Fruit fly (Drosophila melanogaster) whole organism, embryonic: ENCODE results near the gene tomb.

Experiments
- Adf1 ChIP-seq: fragments of 200-800 bp; sonication (Bioruptor generic); IDR thresholded peaks from 2 replicates; pipeline ENCODE4 v1.3.6; 2022; ENCODE audit warnings: missing biosample characterization, missing genetic modification characterization
- BEAF-32 ChIP-seq: fragments of 200-800 bp; sonication (Bioruptor generic); optimal IDR thresholded peaks from 3 replicates; lab custom pipeline; 2017; ENCODE audit warnings: missing biosample characterization, missing genetic modification characterization, mild to moderate bottlenecking, moderate library complexity, missing genetic modification reagents
- Bgb ChIP-seq: fragments of 200-800 bp; sonication (Bioruptor generic); IDR thresholded peaks from 2 replicates; pipeline ENCODE4 v1.3.6; 2022; ENCODE audit warnings: missing biosample characterization, missing genetic modification characterization; ENCODE audit not compliant: partially characterized antibody
- Bteb2 ChIP-seq: fragments of 200-800 bp; sonication (Bioruptor generic); optimal IDR thresholded peaks from 2 replicates; lab custom pipeline; 2016; ENCODE audit warnings: missing biosample characterization, missing genetic modification characterization
- CG11398 ChIP-seq: fragments of 200-800 bp; sonication (Bioruptor generic); optimal IDR thresholded peaks from 2 replicates; lab custom pipeline; 2016; ENCODE audit warnings: missing biosample characterization, missing genetic modification characterization
- CG12391 ChIP-seq: fragments of 200-800 bp; sonication (Bioruptor generic); optimal IDR thresholded peaks from 3 replicates; lab custom pipeline; 2018; ENCODE audit warnings: missing biosample characterization, mild to moderate bottlenecking, missing genetic modification characterization, moderate library complexity
- CG13296 ChIP-seq: fragments of 200-800 bp; sonication (Bioruptor generic); optimal IDR thresholded peaks from 3 replicates; lab custom pipeline; 2018; ENCODE audit warnings: missing biosample characterization, mild to moderate bottlenecking, missing genetic modification characterization
- CG13775 ChIP-seq: fragments of 200-800 bp; sonication (Bioruptor generic); optimal IDR thresholded peaks from 3 replicates; lab custom pipeline; 2017; ENCODE audit warnings: missing biosample characterization, mild to moderate bottlenecking, missing genetic modification characterization
- CG14050 ChIP-seq: fragments of 200-800 bp; sonication (Bioruptor generic); IDR thresholded peaks from 3 replicates; pipeline ENCODE4 v1.3.6; 2022; ENCODE audit warnings: missing biosample characterization, missing genetic modification characterization
- CG15479 ChIP-seq: fragments of 200-800 bp; sonication (Bioruptor generic); optimal IDR thresholded peaks from 3 replicates; lab custom pipeline; 2019; ENCODE audit warnings: missing biosample characterization, mild to moderate bottlenecking, missing genetic modification characterization, moderate library complexity
- CG15696 ChIP-seq: fragments of 200-800 bp; sonication (Bioruptor generic); optimal IDR thresholded peaks from 2 replicates; lab custom pipeline; 2019; ENCODE audit warnings: missing biosample characterization, mild to moderate bottlenecking, missing genetic modification characterization, moderate library complexity
- CG18764 ChIP-seq: fragments of 200-800 bp; sonication (Bioruptor generic); optimal IDR thresholded peaks from 3 replicates; lab custom pipeline; 2016; ENCODE audit warnings: missing biosample characterization, missing genetic modification characterization
- CG31388 ChIP-seq: fragments of 200-800 bp; sonication (Bioruptor generic); optimal IDR thresholded peaks from 2 replicates; lab custom pipeline; 2016; ENCODE audit warnings: missing biosample characterization, missing genetic modification characterization
- CG3163 ChIP-seq: fragments of 200-800 bp; sonication (Bioruptor generic); optimal IDR thresholded peaks from 3 replicates; lab custom pipeline; 2016; ENCODE audit warnings: missing biosample characterization, missing genetic modification characterization
- CG4360 ChIP-seq: fragments of 200-800 bp; sonication (Bioruptor generic); IDR thresholded peaks from 2 replicates; pipeline ENCODE4 v1.3.6; 2022; ENCODE audit warnings: missing biosample characterization, missing genetic modification characterization
- CG8290 ChIP-seq, 3 experiments: fragments of 200-800 bp; sonication (Bioruptor generic); optimal IDR thresholded peaks; 2 replicates each; lab custom pipeline; 2016 to 2019; ENCODE audit warnings: missing biosample characterization in 3 of 3, missing genetic modification characterization in 3 of 3, mild to moderate bottlenecking in 2 of 3, moderate library complexity in 1 of 3
- CG8924 ChIP-seq: fragments of 200-800 bp; optimal IDR thresholded peaks from 3 replicates; lab custom pipeline; 2019; ENCODE audit warnings: missing biosample characterization, mild to moderate bottlenecking, missing genetic modification characterization, moderate library complexity
- Chrac-16 ChIP-seq: fragments of 200-800 bp; sonication (Bioruptor generic); optimal IDR thresholded peaks from 3 replicates; lab custom pipeline; 2016; ENCODE audit warnings: missing biosample characterization, missing genetic modification characterization
- Dip3 ChIP-seq: fragments of 200-800 bp; sonication (Bioruptor generic); optimal IDR thresholded peaks from 3 replicates; lab custom pipeline; 2016; ENCODE audit warnings: missing biosample characterization, missing genetic modification characterization
- Hr39 ChIP-seq: fragments of >200 bp; optimal IDR thresholded peaks from 2 replicates; lab custom pipeline; 2017
- Hr78 ChIP-seq, 2 experiments: fragments of 200-800 bp in 1 of 2; fragments of >200 bp in 1 of 2; sonication (Bioruptor generic) in 1 of 2; optimal IDR thresholded peaks; 2 replicates each; lab custom pipeline; 2017 to 2019; ENCODE audit warnings: missing biosample characterization in 2 of 2, missing genetic modification characterization in 2 of 2, mild to moderate bottlenecking in 1 of 2, moderate library complexity in 1 of 2
- Mes4 ChIP-seq: fragments of 200-800 bp; sonication (Bioruptor generic); optimal IDR thresholded peaks from 2 replicates; lab custom pipeline; 2016; ENCODE audit warnings: missing biosample characterization, missing genetic modification characterization
- Myb ChIP-seq: fragments of 200-800 bp; sonication (Bioruptor generic); optimal IDR thresholded peaks from 2 replicates; lab custom pipeline; 2016; ENCODE audit warnings: missing biosample characterization, missing genetic modification characterization
- Sox100B ChIP-seq: fragments of 200-800 bp; sonication (Bioruptor generic); optimal IDR thresholded peaks from 3 replicates; lab custom pipeline; 2018; ENCODE audit warnings: missing biosample characterization, mild to moderate bottlenecking, missing genetic modification characterization
- aop ChIP-seq: fragments of 200-800 bp; sonication (Bioruptor generic); IDR thresholded peaks from 2 replicates; pipeline ENCODE4 v1.3.6; 2022; ENCODE audit warnings: missing biosample characterization, missing genetic modification characterization
- bcd ChIP-seq: fragments of 200-800 bp; sonication (Bioruptor generic); optimal IDR thresholded peaks from 2 replicates; lab custom pipeline; 2017; ENCODE audit warnings: missing biosample characterization, mild to moderate bottlenecking, missing genetic modification characterization
- br ChIP-seq: fragments of >200 bp; optimal IDR thresholded peaks from 2 replicates; lab custom pipeline; 2017
- cad ChIP-seq: fragments of >200 bp; optimal IDR thresholded peaks from 2 replicates; lab custom pipeline; 2017; ENCODE audit warnings: missing biosample characterization, missing genetic modification characterization
- chinmo ChIP-seq: fragments of 200-800 bp; sonication (Bioruptor generic); IDR thresholded peaks from 4 replicates; pipeline ENCODE4 v1.3.6; 2022; ENCODE audit warnings: missing biosample characterization, missing genetic modification characterization; ENCODE audit not compliant: partially characterized antibody
- disco-r ChIP-seq: fragments of 200-800 bp; sonication (Bioruptor generic); optimal IDR thresholded peaks from 2 replicates; lab custom pipeline; 2016; ENCODE audit warnings: missing biosample characterization, missing genetic modification characterization
- dmrt11E ChIP-seq: fragments of 200-800 bp; sonication (Bioruptor generic); optimal IDR thresholded peaks from 3 replicates; lab custom pipeline; 2018; ENCODE audit warnings: missing biosample characterization, mild to moderate bottlenecking, missing genetic modification characterization, moderate library complexity
- gfzf ChIP-seq: fragments of 200-800 bp; sonication (Bioruptor generic); optimal IDR thresholded peaks from 2 replicates; lab custom pipeline; 2016; ENCODE audit warnings: missing biosample characterization, mild to moderate bottlenecking, missing genetic modification characterization, moderate library complexity
- h ChIP-seq: fragments of >200 bp; optimal IDR thresholded peaks from 2 replicates; lab custom pipeline; 2017
- ham ChIP-seq: fragments of 200-800 bp; sonication (Bioruptor generic); IDR thresholded peaks from 2 replicates; pipeline ENCODE4 v1.3.6; 2022; ENCODE audit warnings: missing biosample characterization, missing genetic modification characterization
- hbn ChIP-seq: fragments of 200-800 bp; sonication (Bioruptor generic); IDR thresholded peaks from 2 replicates; pipeline ENCODE4 v1.3.6; 2022; ENCODE audit warnings: missing biosample characterization, missing genetic modification characterization; ENCODE audit not compliant: partially characterized antibody
- kah ChIP-seq: fragments of 200-800 bp; sonication (Bioruptor generic); optimal IDR thresholded peaks from 2 replicates; lab custom pipeline; 2018; ENCODE audit warnings: missing biosample characterization, mild to moderate bottlenecking, missing genetic modification characterization
- lab ChIP-seq: fragments of 200-800 bp; sonication (Bioruptor generic); optimal IDR thresholded peaks from 3 replicates; lab custom pipeline; 2017; ENCODE audit warnings: missing biosample characterization, missing genetic modification characterization, mild to moderate bottlenecking, moderate library complexity, missing genetic modification reagents
- lmd ChIP-seq: fragments of 200-800 bp; sonication (Bioruptor generic); IDR thresholded peaks from 2 replicates; pipeline ENCODE4 v1.3.6; 2022; ENCODE audit warnings: missing biosample characterization, missing genetic modification characterization
- mam ChIP-seq: fragments of 200-800 bp; sonication (Bioruptor generic); optimal IDR thresholded peaks from 3 replicates; lab custom pipeline; 2016; ENCODE audit warnings: missing biosample characterization, missing genetic modification characterization
- oc ChIP-seq: fragments of 200-800 bp; sonication (Bioruptor generic); optimal IDR thresholded peaks from 2 replicates; lab custom pipeline; 2018; ENCODE audit warnings: missing biosample characterization, mild to moderate bottlenecking, missing genetic modification characterization, moderate library complexity
- p53 ChIP-seq: fragments of 200-800 bp; sonication (Bioruptor generic); optimal IDR thresholded peaks from 2 replicates; lab custom pipeline; 2016; ENCODE audit warnings: missing biosample characterization, missing genetic modification characterization
- pita ChIP-seq: fragments of 200-800 bp; sonication (Bioruptor generic); optimal IDR thresholded peaks from 2 replicates; lab custom pipeline; 2017; ENCODE audit warnings: missing biosample characterization, mild to moderate bottlenecking, missing genetic modification characterization
- pros ChIP-seq: fragments of 200-800 bp; sonication (Bioruptor generic); optimal IDR thresholded peaks from 3 replicates; lab custom pipeline; 2019; ENCODE audit warnings: missing biosample characterization, mild to moderate bottlenecking, missing genetic modification characterization, moderate library complexity
- repo ChIP-seq: fragments of 200-800 bp; sonication (Bioruptor generic); optimal IDR thresholded peaks from 2 replicates; lab custom pipeline; 2016; ENCODE audit warnings: missing biosample characterization, missing genetic modification characterization
- run ChIP-seq: fragments of 200-800 bp; sonication (Bioruptor generic); optimal IDR thresholded peaks from 3 replicates; lab custom pipeline; 2018; ENCODE audit warnings: missing biosample characterization, mild to moderate bottlenecking, missing genetic modification characterization
- slbo ChIP-seq: fragments of 200-800 bp; sonication (Bioruptor generic); IDR thresholded peaks from 2 replicates; pipeline ENCODE4 v1.3.6; 2022; ENCODE audit warnings: missing biosample characterization, missing genetic modification characterization
- tgo ChIP-seq: fragments of 200-800 bp; sonication (Bioruptor generic); IDR thresholded peaks from 3 replicates; pipeline ENCODE4 v1.3.6; 2022; ENCODE audit warnings: missing biosample characterization, missing genetic modification characterization
- toy ChIP-seq: fragments of 200-800 bp; sonication (Bioruptor generic); IDR thresholded peaks from 2 replicates; pipeline ENCODE4 v1.3.6; 2022; ENCODE audit warnings: missing biosample characterization, missing genetic modification characterization
- tup ChIP-seq: fragments of 200-800 bp; sonication (Bioruptor generic); optimal IDR thresholded peaks from 2 replicates; lab custom pipeline; 2016; ENCODE audit warnings: missing biosample characterization, mild to moderate bottlenecking, missing genetic modification characterization, moderate library complexity
- wor ChIP-seq: fragments of 200-800 bp; sonication (Bioruptor generic); IDR thresholded peaks from 2 replicates; pipeline ENCODE4 v1.3.6; 2022; ENCODE audit warnings: missing biosample characterization, missing genetic modification characterization

tomb gene

dm6 chr2L:5542944-5543515 lies 6.5 kb upstream of the tomb start (continued):
- TF ChIP-seq tgo (GFP tag; lab: Robert Waterston, UW) (peak; percentile 57; the same call in 2 of the 3 replicates), dmrt11E (tag; lab: Kevin White, UChicago) (no peak), Hr39 (lab: Kevin White, UChicago) (peak; percentile 68), aop (GFP tag; lab: Robert Waterston, UW) (no peak), hbn (GFP tag; lab: Robert Waterston, UW) (no peak; the same call in 1 of the 2 replicates), CG4360 (GFP tag; lab: Robert Waterston, UW) (no peak), CG11398 (GFP tag; lab: Kevin White, UChicago) (peak; percentile 29), h (lab: Kevin White, UChicago) (no peak), gfzf (GFP tag; lab: Kevin White, UChicago) (no peak), oc (tag; lab: Kevin White, UChicago) (no peak), slbo (peak; percentile 71), wor (GFP tag; lab: Robert Waterston, UW) (no peak), Chrac-16 (GFP tag; lab: Kevin White, UChicago) (peak; percentile 20), chinmo (peak; percentile 70; the same call in 2 of the 4 replicates), CG31388 (GFP tag; lab: Kevin White, UChicago) (no peak), Bteb2 (peak; percentile 43), lmd (peak; percentile 38; the same call in 1 of the 2 replicates), pita (GFP tag; lab: Kevin White, UChicago) (no peak), mam (GFP tag; lab: Kevin White, UChicago) (peak; percentile 64), Adf1 (peak; percentile 75), CG8924 (tag; lab: Kevin White, UChicago) (peak; percentile 43), br (lab: Kevin White, UChicago) (no peak), cad (GFP tag; lab: Kevin White, UChicago) (no peak), BEAF-32 (no peak), CG14050 (GFP tag; lab: Robert Waterston, UW) (no peak; the same call in 2 of the 3 replicates), run (no peak), CG8290 (GFP tag; optimal IDR thresholded peaks at IDR 0.05; lab: Kevin White, UChicago) (no peak), CG8290 (tag; optimal IDR thresholded peaks at IDR 0.05; lab: Kevin White, UChicago) (no peak), Hr78 (GFP tag; optimal IDR thresholded peaks at IDR 0.05; lab: Kevin White, UChicago) (peak in 1 of 2 experiments; percentile 34), toy (GFP tag; lab: Robert Waterston, UW) (0 out of 2 replicates have a peak, but pooled peaks have one; percentile 39), repo (GFP tag; lab: Kevin White, UChicago) (no peak), CG18764 (no peak), pros (GFP tag; lab: Kevin White, UChicago) (no peak), lab (GFP tag; lab: Kevin White, UChicago) (no peak), ham (no peak), kah (GFP tag; lab: Kevin White, UChicago) (no peak), Dip3 (GFP tag; lab: Kevin White, UChicago) (peak; percentile 0), CG15479 (GFP tag; lab: Kevin White, UChicago) (peak; percentile 9), disco-r (GFP tag; lab: Kevin White, UChicago) (no peak), CG13296 (GFP tag; lab: Kevin White, UChicago) (peak; percentile 26), CG15696 (tag; lab: Kevin White, UChicago) (no peak), Myb (GFP tag; lab: Kevin White, UChicago) (no peak), Mes4 (GFP tag; lab: Kevin White, UChicago) (peak; percentile 18), Bgb (GFP tag; lab: Robert Waterston, UW) (peak; percentile 24), bcd (GFP tag; lab: Kevin White, UChicago) (peak; percentile 53), tup (GFP tag; lab: Kevin White, UChicago) (no peak), CG13775 (GFP tag; lab: Kevin White, UChicago) (peak; percentile 49), CG12391 (tag; lab: Kevin White, UChicago) (peak; percentile 53), p53 (peak; percentile 61), Sox100B (GFP tag; lab: Kevin White, UChicago) (no peak), CG3163 (GFP tag; lab: Kevin White, UChicago) (no peak)
